Fruit fly (Drosophila melanogaster): Measurements from ENCODE around the gene mkg-p.

mkg-p gene

dm6 chr3L:8424831-8425336, 19.8 kb upstream of the mkg-p start, which contains the start of gene Cbl (continued):
- TF ChIP-seq Dip3 (GFP tag; optimal IDR thresholded peaks at IDR 0.05) (no peak), cg (GFP tag; optimal IDR thresholded peaks at IDR 0.05) (peak; percentile 91), cato (GFP tag; optimal IDR thresholded peaks at IDR 0.05; ENCODE audit: borderline replicate concordance) (no peak), trh (GFP tag; optimal IDR thresholded peaks at IDR 0.05) (no peak), bsh (GFP tag; optimal IDR thresholded peaks at IDR 0.05) (peak in 1 of 2 experiments; percentile 26), dpn (GFP tag; optimal IDR thresholded peaks at IDR 0.05) (peak in 1 of 2 experiments; percentile 5), CG14050 (GFP tag; IDR thresholded peaks at IDR 0.05) (no peak), phol (tag; optimal IDR thresholded peaks at IDR 0.05) (peak; percentile 99), Meics (GFP tag; optimal IDR thresholded peaks at IDR 0.05) (no peak), MESR4 (GFP tag; optimal IDR thresholded peaks at IDR 0.05) (peak; percentile 99), CG12071 (GFP tag; optimal IDR thresholded peaks at IDR 0.05) (no peak), Ets65A (GFP tag) (peak; percentile 55), CG12299 (tag; optimal IDR thresholded peaks at IDR 0.05) (peak; percentile 29), Stat92E (GFP tag; optimal IDR thresholded peaks at IDR 0.05) (peak in 1 of 3 experiments; percentile 76), CG2202 (tag; optimal IDR thresholded peaks at IDR 0.05) (peak; percentile 25), Dp (GFP tag; optimal IDR thresholded peaks at IDR 0.05) (peak; percentile 58), h (optimal IDR thresholded peaks at IDR 0.05) (no peak), row (GFP tag; IDR thresholded peaks at IDR 0.05) (peak; percentile 27; the same call in 1 of the 3 replicates), CG17829 (tag; optimal IDR thresholded peaks at IDR 0.05) (peak; percentile 60), CG10979 (tag; optimal IDR thresholded peaks at IDR 0.05) (no peak), CG33557 (GFP tag; optimal IDR thresholded peaks at IDR 0.05) (peak; percentile 17), Xbp1 (GFP tag; optimal IDR thresholded peaks at IDR 0.05) (peak; percentile 3), Kr (GFP tag; optimal IDR thresholded peaks at IDR 0.05) (no peak), CG12219 (GFP tag; optimal IDR thresholded peaks at IDR 0.05) (no peak), zen (tag; optimal IDR thresholded peaks at IDR 0.05) (peak; percentile 23), psq (GFP tag; optimal IDR thresholded peaks at IDR 0.05) (no peak), CG11560 (tag; IDR thresholded peaks at IDR 0.05) (no peak), YL-1 (GFP tag; optimal IDR thresholded peaks at IDR 0.05) (peak; percentile 94), Atf-2 (GFP tag; optimal IDR thresholded peaks at IDR 0.05) (peak; percentile 7), CG1792 (GFP tag; optimal IDR thresholded peaks at IDR 0.05) (no peak), CG15514 (GFP tag; optimal IDR thresholded peaks at IDR 0.05) (no peak), wek (GFP tag; optimal IDR thresholded peaks at IDR 0.05) (peak; percentile 9), CG4424 (GFP tag; optimal IDR thresholded peaks at IDR 0.05) (peak; percentile 0), CG2116 (GFP tag; optimal IDR thresholded peaks at IDR 0.05) (peak; percentile 100), H15 (GFP tag; IDR thresholded peaks at IDR 0.05) (no peak), CG4854 (GFP tag; optimal IDR thresholded peaks at IDR 0.05) (peak; percentile 12), knrl (GFP tag; IDR thresholded peaks at IDR 0.05; ENCODE audit: partially characterized antibody) (peak; percentile 22; the same call in 1 of the 3 replicates), luna (GFP tag; optimal IDR thresholded peaks at IDR 0.05) (no peak), CG10267 (tag; optimal IDR thresholded peaks at IDR 0.05) (peak; percentile 73), CG9876 (GFP tag; optimal IDR thresholded peaks at IDR 0.05) (no peak), insv (GFP tag; optimal IDR thresholded peaks at IDR 0.05) (peak in 1 of 2 experiments; percentile 23), cwo (GFP tag; optimal IDR thresholded peaks at IDR 0.05) (no peak), CG31365 (tag; optimal IDR thresholded peaks at IDR 0.05) (peak; percentile 12), dm (GFP tag; optimal IDR thresholded peaks at IDR 0.05) (peak; percentile 21), PHDP (tag; optimal IDR thresholded peaks at IDR 0.05) (peak; percentile 4), CG3838 (GFP tag; optimal IDR thresholded peaks at IDR 0.05) (no peak), fd64A (GFP tag; optimal IDR thresholded peaks at IDR 0.05) (peak; percentile 1), aop (GFP tag; IDR thresholded peaks at IDR 0.05) (no peak), crol (GFP tag; IDR thresholded peaks at IDR 0.05) (peak; percentile 72), CG8478 (optimal IDR thresholded peaks at IDR 0.05) (no peak)

All from whole organism, embryonic.